Fruit fly (Drosophila melanogaster): ENCODE measurements around the gene Cftr.
A peak's percentile ranks its signal among the peaks of the same experiment; 100 is the strongest.

Cftr gene

dm6 chr3R:24585042-24585698, 41.5 kb upstream of the Cftr start, which contains the start of the genes CG13625 and mld (continued):
- TF ChIP-seq CG17829 (tag; optimal IDR thresholded peaks at IDR 0.05), result peak; percentile 9
- TF ChIP-seq CG12391 (tag; optimal IDR thresholded peaks at IDR 0.05), result peak; percentile 45
- peak; percentile 26 for TF ChIP-seq tin (GFP tag; optimal IDR thresholded peaks at IDR 0.05)
- TF ChIP-seq ara (GFP tag; IDR thresholded peaks at IDR 0.05), result no peak
- TF ChIP-seq Mrtf (GFP tag; IDR thresholded peaks at IDR 0.05), result no peak
- no peak for TF ChIP-seq inv (GFP tag; IDR thresholded peaks at IDR 0.05; ENCODE audit: partially characterized antibody)
- peak; percentile 56 for TF ChIP-seq exex (tag; optimal IDR thresholded peaks at IDR 0.05)
- TF ChIP-seq CG12659 (GFP tag; optimal IDR thresholded peaks at IDR 0.05), result peak; percentile 55
- peak; percentile 6 for TF ChIP-seq PHDP (tag; optimal IDR thresholded peaks at IDR 0.05)
- TF ChIP-seq CG2116 (GFP tag; optimal IDR thresholded peaks at IDR 0.05), result peak; percentile 49
- TF ChIP-seq pb (GFP tag; optimal IDR thresholded peaks at IDR 0.05), result no peak
- peak; percentile 16 for TF ChIP-seq kah (GFP tag; optimal IDR thresholded peaks at IDR 0.05)
- peak; percentile 86 for TF ChIP-seq Med (GFP tag)
- no peak for TF ChIP-seq ab (GFP tag; optimal IDR thresholded peaks at IDR 0.05)
- no peak for TF ChIP-seq otp (GFP tag; IDR thresholded peaks at IDR 0.05)

dm6 chr3R:24582669-24582995, 38.9 kb upstream of the Cftr start, which contains the start of gene REPTOR:
Gene REPTOR, minus strand, starts transcription at chr3R:24582864.
- TF ChIP-seq Tbp (GFP tag; optimal IDR thresholded peaks at IDR 0.05) (no peak), CG1603 (tag; optimal IDR thresholded peaks at IDR 0.05) (peak; percentile 58), Hr78 (GFP tag; optimal IDR thresholded peaks at IDR 0.05) (no peak), CG9817 (tag; optimal IDR thresholded peaks at IDR 0.05) (no peak), Deaf1 (tag; optimal IDR thresholded peaks at IDR 0.05) (peak; percentile 15), scrt (GFP tag; optimal IDR thresholded peaks at IDR 0.05) (peak; percentile 44), zfh2 (GFP tag; optimal IDR thresholded peaks at IDR 0.05) (no peak), hb (GFP tag; IDR thresholded peaks at IDR 0.05; ENCODE audit: partially characterized antibody) (no peak), CG5180 (GFP tag; optimal IDR thresholded peaks at IDR 0.05) (peak; percentile 7), Fer3 (tag; optimal IDR thresholded peaks at IDR 0.05) (peak; percentile 25), CG3065 (GFP tag; optimal IDR thresholded peaks at IDR 0.05) (no peak), ci (GFP tag; IDR thresholded peaks at IDR 0.05) (no peak), Oli (tag; optimal IDR thresholded peaks at IDR 0.05) (no peak), fu2 (GFP tag; optimal IDR thresholded peaks at IDR 0.05) (no peak), Jarid2 (GFP tag; optimal IDR thresholded peaks at IDR 0.05) (peak; percentile 68), Sin3A (optimal IDR thresholded peaks at IDR 0.05) (no peak), hkb (optimal IDR thresholded peaks at IDR 0.05) (no peak), hkb (GFP tag; IDR thresholded peaks at IDR 0.05) (no peak), CG34376 (GFP tag; optimal IDR thresholded peaks at IDR 0.05) (peak; percentile 76), tap (tag; optimal IDR thresholded peaks at IDR 0.05) (no peak), CG5245 (GFP tag; optimal IDR thresholded peaks at IDR 0.05) (no peak), TFAM (GFP tag; optimal IDR thresholded peaks at IDR 0.05) (no peak), CG2120 (GFP tag; optimal IDR thresholded peaks at IDR 0.05) (peak; percentile 13), CG13894 (tag; optimal IDR thresholded peaks at IDR 0.05) (peak; percentile 68), D19B (GFP tag; optimal IDR thresholded peaks at IDR 0.05) (no peak), pzg (GFP tag; optimal IDR thresholded peaks at IDR 0.05) (peak; percentile 71), Lpt (GFP tag; optimal IDR thresholded peaks at IDR 0.05) (no peak), peb (GFP tag; IDR thresholded peaks at IDR 0.05) (no peak), crp (GFP tag; optimal IDR thresholded peaks at IDR 0.05) (peak in 1 of 2 experiments; percentile 35), BtbVII (GFP tag; optimal IDR thresholded peaks at IDR 0.05) (peak; percentile 55), Dip2 (GFP tag; IDR thresholded peaks at IDR 0.05) (no peak), unpg (GFP tag; optimal IDR thresholded peaks at IDR 0.05) (peak; percentile 28), Meics (GFP tag; optimal IDR thresholded peaks at IDR 0.05) (peak; percentile 43), dpn (GFP tag; optimal IDR thresholded peaks at IDR 0.05) (peak; percentile 6 to 12), CG4820 (GFP tag; optimal IDR thresholded peaks at IDR 0.05) (no peak)
